Fruit fly (Drosophila melanogaster) whole organism, embryonic: ENCODE data around the gene Cyt-c1L.

Source experiments
- CG10267 ChIP-seq: fragments of 200-800 bp; sonication (Bioruptor generic); optimal IDR thresholded peaks from 2 replicates; lab custom pipeline; 2018; ENCODE audit warnings: missing biosample characterization, mild to moderate bottlenecking, missing genetic modification characterization, moderate library complexity
- CG10979 ChIP-seq: fragments of 200-800 bp; sonication (Bioruptor generic); optimal IDR thresholded peaks from 2 replicates; lab custom pipeline; 2018; ENCODE audit warnings: missing biosample characterization, mild to moderate bottlenecking, missing genetic modification characterization, moderate library complexity
- CG11504 ChIP-seq: fragments of 200-800 bp; sonication (Bioruptor generic); optimal IDR thresholded peaks from 3 replicates; lab custom pipeline; 2019; ENCODE audit warnings: missing biosample characterization, mild to moderate bottlenecking, missing genetic modification characterization, moderate library complexity
- CG12391 ChIP-seq: fragments of 200-800 bp; sonication (Bioruptor generic); optimal IDR thresholded peaks from 3 replicates; lab custom pipeline; 2018; ENCODE audit warnings: missing biosample characterization, mild to moderate bottlenecking, missing genetic modification characterization, moderate library complexity
- CG12769 ChIP-seq: fragments of 200-800 bp; sonication (Bioruptor generic); optimal IDR thresholded peaks from 2 replicates; lab custom pipeline; 2019; ENCODE audit warnings: missing biosample characterization, mild to moderate bottlenecking, missing genetic modification characterization, moderate library complexity
- CG14710 ChIP-seq: fragments of 200-800 bp; sonication (Bioruptor generic); optimal IDR thresholded peaks from 3 replicates; lab custom pipeline; 2019; ENCODE audit warnings: missing biosample characterization, mild to moderate bottlenecking, missing genetic modification characterization, moderate library complexity
- CG17359 ChIP-seq: fragments of 200-800 bp; sonication (Bioruptor generic); optimal IDR thresholded peaks from 3 replicates; lab custom pipeline; 2018; ENCODE audit warnings: missing biosample characterization, mild to moderate bottlenecking, missing genetic modification characterization, moderate library complexity
- CG17361 ChIP-seq: fragments of 200-800 bp; sonication (Bioruptor generic); IDR thresholded peaks from 3 replicates; pipeline ENCODE4 v1.3.6; 2022; ENCODE audit warnings: missing biosample characterization, missing genetic modification characterization
- CG17612 ChIP-seq: fragments of 200-800 bp; sonication (Bioruptor generic); IDR thresholded peaks from 2 replicates; pipeline ENCODE4 v1.3.6; 2022; ENCODE audit warnings: missing biosample characterization, missing genetic modification characterization
- CG17829 ChIP-seq: fragments of 200-800 bp; optimal IDR thresholded peaks from 2 replicates; lab custom pipeline; 2019; ENCODE audit warnings: missing biosample characterization, mild to moderate bottlenecking, missing genetic modification characterization, moderate library complexity
- CG18262 ChIP-seq: fragments of 200-800 bp; optimal IDR thresholded peaks from 3 replicates; lab custom pipeline; 2019; ENCODE audit warnings: missing biosample characterization, mild to moderate bottlenecking, missing genetic modification characterization, moderate library complexity
- CG2116 ChIP-seq: fragments of 200-800 bp; sonication (Bioruptor generic); optimal IDR thresholded peaks from 3 replicates; lab custom pipeline; 2018; ENCODE audit warnings: missing biosample characterization, mild to moderate bottlenecking, missing genetic modification characterization
- CG2712 ChIP-seq: fragments of 200-800 bp; optimal IDR thresholded peaks from 3 replicates; lab custom pipeline; 2019; ENCODE audit warnings: missing biosample characterization, mild to moderate bottlenecking, missing genetic modification characterization, moderate library complexity
- CG31441 ChIP-seq: fragments of 200-800 bp; sonication (Bioruptor generic); IDR thresholded peaks from 2 replicates; pipeline ENCODE4 v1.3.6; 2022; ENCODE audit warnings: missing biosample characterization, missing genetic modification characterization
- CG33213 ChIP-seq: fragments of 200-800 bp; sonication (Bioruptor generic); optimal IDR thresholded peaks from 3 replicates; lab custom pipeline; 2016; ENCODE audit warnings: missing biosample characterization, missing genetic modification characterization
- CG3726 ChIP-seq: fragments of 200-800 bp; sonication (Bioruptor generic); IDR thresholded peaks from 3 replicates; pipeline ENCODE4, ENCODE4 v1.3.6; 2022; ENCODE audit warnings: missing biosample characterization, missing genetic modification characterization
- CG6813 ChIP-seq: fragments of 200-800 bp; sonication (Bioruptor generic); optimal IDR thresholded peaks from 2 replicates; lab custom pipeline; 2017; ENCODE audit warnings: missing biosample characterization, missing genetic modification characterization, mild to moderate bottlenecking, moderate library complexity, missing genetic modification reagents
- CG7839 ChIP-seq: fragments of 200-800 bp; sonication (Bioruptor generic); optimal IDR thresholded peaks from 3 replicates; lab custom pipeline; 2018; ENCODE audit warnings: missing biosample characterization, mild to moderate bottlenecking, missing genetic modification characterization, moderate library complexity
- CG9437 ChIP-seq: fragments of 200-800 bp; sonication (Bioruptor generic); optimal IDR thresholded peaks from 2 replicates; lab custom pipeline; 2018; ENCODE audit warnings: missing biosample characterization, mild to moderate bottlenecking, missing genetic modification characterization
- CG9727 ChIP-seq: fragments of 200-800 bp; sonication (Bioruptor generic); optimal IDR thresholded peaks from 3 replicates; lab custom pipeline; 2017; ENCODE audit warnings: missing biosample characterization, mild to moderate bottlenecking, missing genetic modification characterization
- D19B ChIP-seq: fragments of 200-800 bp; sonication (Bioruptor generic); optimal IDR thresholded peaks from 2 replicates; lab custom pipeline; 2017; ENCODE audit warnings: missing biosample characterization, mild to moderate bottlenecking, missing genetic modification characterization
- Dip2 ChIP-seq: fragments of 200-800 bp; sonication (Bioruptor generic); IDR thresholded peaks from 2 replicates; pipeline ENCODE4 v1.3.6; 2022; ENCODE audit warnings: missing biosample characterization, missing genetic modification characterization
- Drgx ChIP-seq: fragments of 200-800 bp; sonication (Bioruptor generic); IDR thresholded peaks from 2 replicates; pipeline ENCODE4 v1.3.6; 2022; ENCODE audit warnings: missing biosample characterization, missing genetic modification characterization
- Gsc ChIP-seq: fragments of 200-800 bp; sonication (Bioruptor generic); IDR thresholded peaks from 2 replicates; pipeline ENCODE4 v1.3.6; 2022; ENCODE audit warnings: missing biosample characterization, missing genetic modification characterization
- Hand ChIP-seq: fragments of 200-800 bp; sonication (Bioruptor generic); optimal IDR thresholded peaks from 2 replicates; lab custom pipeline; 2017; ENCODE audit warnings: mild to moderate bottlenecking, missing biosample characterization, missing genetic modification reagents, missing genetic modification characterization
- Hey ChIP-seq: fragments of 200-800 bp; sonication (Bioruptor generic); optimal IDR thresholded peaks from 3 replicates; lab custom pipeline; 2018; ENCODE audit warnings: missing biosample characterization, mild to moderate bottlenecking, missing genetic modification characterization
- Med ChIP-seq: fragments of 200-800 bp; sonication (Bioruptor generic); peaks from one replicate; lab custom pipeline; 2016; ENCODE audit warnings: missing biosample characterization, missing genetic modification characterization, mild to moderate bottlenecking, inconsistent platforms, moderate library complexity
- Mes4 ChIP-seq: fragments of 200-800 bp; sonication (Bioruptor generic); optimal IDR thresholded peaks from 2 replicates; lab custom pipeline; 2016; ENCODE audit warnings: missing biosample characterization, missing genetic modification characterization
- Rfx ChIP-seq: fragments of 200-800 bp; sonication (Bioruptor generic); IDR thresholded peaks from 2 replicates; pipeline ENCODE4 v1.3.6; 2022; ENCODE audit warnings: missing biosample characterization, missing genetic modification characterization
- Sox102F ChIP-seq: fragments of 200-800 bp; sonication (Bioruptor generic); optimal IDR thresholded peaks from 2 replicates; lab custom pipeline; 2018; ENCODE audit warnings: missing biosample characterization, mild to moderate bottlenecking, missing genetic modification characterization, moderate library complexity
- Xrp1 ChIP-seq: fragments of 200-800 bp; sonication (Bioruptor generic); IDR thresholded peaks from 2 replicates; pipeline ENCODE4 v1.3.6; 2022; ENCODE audit warnings: missing biosample characterization, missing genetic modification characterization
- ash1 ChIP-seq: fragments of 200-800 bp; sonication (Bioruptor generic); optimal IDR thresholded peaks from 2 replicates; lab custom pipeline; 2018; ENCODE audit warnings: missing biosample characterization, mild to moderate bottlenecking, missing genetic modification characterization
- bigmax ChIP-seq: fragments of 200-800 bp; sonication (Bioruptor generic); optimal IDR thresholded peaks from 2 replicates; lab custom pipeline; 2018; ENCODE audit warnings: missing biosample characterization, mild to moderate bottlenecking, missing genetic modification characterization
- bsh ChIP-seq, 2 experiments: fragments of 200-800 bp; sonication (Bioruptor generic); optimal IDR thresholded peaks; 2 replicates each; lab custom pipeline; 2017 to 2018; ENCODE audit warnings: mild to moderate bottlenecking in 2 of 2, missing biosample characterization in 2 of 2, missing genetic modification characterization in 2 of 2, moderate library complexity in 1 of 2
- chn ChIP-seq: fragments of 200-800 bp; sonication (Bioruptor generic); optimal IDR thresholded peaks from 2 replicates; lab custom pipeline; 2016; ENCODE audit warnings: missing biosample characterization, missing genetic modification characterization
- cwo ChIP-seq: fragments of 200-800 bp; sonication (Bioruptor generic); optimal IDR thresholded peaks from 3 replicates; lab custom pipeline; 2017; ENCODE audit warnings: missing biosample characterization, missing genetic modification characterization, mild to moderate bottlenecking, moderate library complexity, missing genetic modification reagents
- dmrt11E ChIP-seq: fragments of 200-800 bp; sonication (Bioruptor generic); optimal IDR thresholded peaks from 3 replicates; lab custom pipeline; 2018; ENCODE audit warnings: missing biosample characterization, mild to moderate bottlenecking, missing genetic modification characterization, moderate library complexity
- dmrt99B ChIP-seq: fragments of 200-800 bp; sonication (Bioruptor generic); optimal IDR thresholded peaks from 2 replicates; lab custom pipeline; 2018; ENCODE audit warnings: missing biosample characterization, mild to moderate bottlenecking, missing genetic modification characterization, moderate library complexity
- en ChIP-seq: fragments of 200-800 bp; sonication (Bioruptor generic); optimal IDR thresholded peaks from 2 replicates; lab custom pipeline; 2016; ENCODE audit warnings: missing biosample characterization, missing genetic modification characterization
- fd96Cb ChIP-seq: fragments of 200-800 bp; sonication (Bioruptor generic); optimal IDR thresholded peaks from 2 replicates; lab custom pipeline; 2018; ENCODE audit warnings: missing biosample characterization, mild to moderate bottlenecking, missing genetic modification characterization, moderate library complexity
- gem ChIP-seq: fragments of 200-800 bp; sonication (Bioruptor generic); optimal IDR thresholded peaks from 2 replicates; lab custom pipeline; 2019; ENCODE audit warnings: missing biosample characterization, mild to moderate bottlenecking, missing genetic modification characterization, moderate library complexity
- kah ChIP-seq: fragments of 200-800 bp; sonication (Bioruptor generic); optimal IDR thresholded peaks from 2 replicates; lab custom pipeline; 2018; ENCODE audit warnings: missing biosample characterization, mild to moderate bottlenecking, missing genetic modification characterization
- nmo ChIP-seq: fragments of 200-800 bp; sonication (Bioruptor generic); optimal IDR thresholded peaks from 2 replicates; lab custom pipeline; 2018; ENCODE audit warnings: missing biosample characterization, mild to moderate bottlenecking, missing genetic modification characterization, moderate library complexity
- pita ChIP-seq: fragments of 200-800 bp; sonication (Bioruptor generic); optimal IDR thresholded peaks from 2 replicates; lab custom pipeline; 2017; ENCODE audit warnings: missing biosample characterization, mild to moderate bottlenecking, missing genetic modification characterization
- rib ChIP-seq: fragments of 200-800 bp; sonication (Bioruptor generic); IDR thresholded peaks from 2 replicates; pipeline ENCODE4 v1.3.6; 2022; ENCODE audit warnings: missing biosample characterization, missing genetic modification characterization
- ro ChIP-seq: fragments of 200-800 bp; sonication (Bioruptor generic); IDR thresholded peaks from 2 replicates; pipeline ENCODE4 v1.3.6; 2022; ENCODE audit warnings: missing biosample characterization, missing genetic modification characterization
- sens ChIP-seq: fragments of 200-800 bp; sonication (Bioruptor generic); peaks from one replicate; lab custom pipeline; 2016; ENCODE audit warnings: missing biosample characterization, missing genetic modification characterization
- wor ChIP-seq: fragments of 200-800 bp; sonication (Bioruptor generic); IDR thresholded peaks from 2 replicates; pipeline ENCODE4 v1.3.6; 2022; ENCODE audit warnings: missing biosample characterization, missing genetic modification characterization
- zf30C ChIP-seq: fragments of 200-800 bp; sonication (Bioruptor generic); optimal IDR thresholded peaks from 3 replicates; lab custom pipeline; 2018; ENCODE audit warnings: missing biosample characterization, mild to moderate bottlenecking, missing genetic modification characterization

Cyt-c1L gene

dm6 chr3R:29219948-29220347 is 16.0 kb upstream of the Cyt-c1L start, which contains the start of gene eEF1gamma (continued):
- TF ChIP-seq en (GFP tag; lab: Kevin White, UChicago) = peak; percentile 93
- TF ChIP-seq D19B (GFP tag; lab: Kevin White, UChicago) = peak; percentile 87
- TF ChIP-seq Drgx (GFP tag; lab: Robert Waterston, UW) = peak; percentile 70
- no peak for TF ChIP-seq pita (GFP tag; lab: Kevin White, UChicago)
- no peak for TF ChIP-seq Dip2 (GFP tag; lab: Robert Waterston, UW)
- TF ChIP-seq CG33213 (GFP tag; lab: Kevin White, UChicago) = peak; percentile 97
- peak; percentile 89 for TF ChIP-seq CG17612
- peak; percentile 83 for TF ChIP-seq ro
- TF ChIP-seq Hand (GFP tag; lab: Kevin White, UChicago) = peak; percentile 88
- peak; percentile 98 for TF ChIP-seq CG6813 (GFP tag; lab: Kevin White, UChicago)
- peak; percentile 89 for TF ChIP-seq rib (GFP tag; lab: Robert Waterston, UW)
- no peak for TF ChIP-seq Gsc (GFP tag; lab: Robert Waterston, UW)
- peak; percentile 92 for TF ChIP-seq CG9437
- TF ChIP-seq CG12769 (tag; lab: Kevin White, UChicago) = peak; percentile 90
- peak; percentile 99 for TF ChIP-seq sens (GFP tag; lab: Kevin White, UChicago)
- peak; percentile 95 for TF ChIP-seq Hey (tag; lab: Kevin White, UChicago)
- TF ChIP-seq, all 482 proteins: peak for 456

- TF ChIP-seq CG10979 = peak; percentile 37
- 0 out of 2 replicates have a peak, but pooled peaks have one; percentile 33 for TF ChIP-seq Xrp1 (GFP tag; lab: Robert Waterston, UW)
- TF ChIP-seq CG2116 (GFP tag; lab: Kevin White, UChicago) = no peak
- no peak for TF ChIP-seq wor (GFP tag; lab: Robert Waterston, UW)
- TF ChIP-seq Sox102F (GFP tag; lab: Kevin White, UChicago) = peak; percentile 23
- TF ChIP-seq bigmax = no peak
- no peak for TF ChIP-seq CG9727 (GFP tag; lab: Kevin White, UChicago)
- TF ChIP-seq ash1 (GFP tag; lab: Kevin White, UChicago) = no peak
- peak; percentile 46 for TF ChIP-seq CG2712 (tag; lab: Kevin White, UChicago)
- peak; percentile 22 for TF ChIP-seq CG7839
- TF ChIP-seq CG12391 (tag; lab: Kevin White, UChicago) = peak; percentile 29
- TF ChIP-seq dmrt11E (tag; lab: Kevin White, UChicago) = peak; percentile 50
- TF ChIP-seq CG17359 = peak; percentile 12
- TF ChIP-seq CG3726 = no peak
- no peak for TF ChIP-seq Mes4 (GFP tag; lab: Kevin White, UChicago)
- peak; percentile 44 for TF ChIP-seq zf30C (GFP tag; lab: Kevin White, UChicago)
- TF ChIP-seq nmo = peak; percentile 10
- TF ChIP-seq Med (GFP tag; lab: Kevin White, UChicago) = peak; percentile 8
- TF ChIP-seq dmrt99B (tag; lab: Kevin White, UChicago) = peak; percentile 48
- TF ChIP-seq chn = no peak
- 0 out of 3 replicates have a peak, but pooled peaks have one; percentile 15 for TF ChIP-seq CG17361 (GFP tag; lab: Robert Waterston, UW)
- TF ChIP-seq bsh (GFP tag; optimal IDR thresholded peaks at IDR 0.05; lab: Kevin White, UChicago) = peak in 1 of 2 experiments; percentile 48
- TF ChIP-seq cwo (GFP tag; lab: Kevin White, UChicago) = no peak
- TF ChIP-seq Rfx = no peak
- TF ChIP-seq CG18262 (tag; lab: Kevin White, UChicago) = peak; percentile 57
- TF ChIP-seq CG17829 = peak; percentile 3
- peak; percentile 50 for TF ChIP-seq CG31441 (GFP tag; lab: Robert Waterston, UW)
- TF ChIP-seq CG14710 (tag; lab: Kevin White, UChicago) = peak; percentile 15
- TF ChIP-seq kah (GFP tag; lab: Kevin White, UChicago) = no peak
- TF ChIP-seq CG10267 (tag; lab: Kevin White, UChicago) = peak; percentile 7
- peak; percentile 16 for TF ChIP-seq CG11504
- TF ChIP-seq fd96Cb = peak; percentile 11
- peak; percentile 44 for TF ChIP-seq gem
Measured at dm6 chr3R:29218001-29218400, 14.1 kb upstream of the Cyt-c1L start.
